Worm (Caenorhabditis elegans): ENCODE data around the gene Y57A10A.13.

Gene Y57A10A.13

DNA sequence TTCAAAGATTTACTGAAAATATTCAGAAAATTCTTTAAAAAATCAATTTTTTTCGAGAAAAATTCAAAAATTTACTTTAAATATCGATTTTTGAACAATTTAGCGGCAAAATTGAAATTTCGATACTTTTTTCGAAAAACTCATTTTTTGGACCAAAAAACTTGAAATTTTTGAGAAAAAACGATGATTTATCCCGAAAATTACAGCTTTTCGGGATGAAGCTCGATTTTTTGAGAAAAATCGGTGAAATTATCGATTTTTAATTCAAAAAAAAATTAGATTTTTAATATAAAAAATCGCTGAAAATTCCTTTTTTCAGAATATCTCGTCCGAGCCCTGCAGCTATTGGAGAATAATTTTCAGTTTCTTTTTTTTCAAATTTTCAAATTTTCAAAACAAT lies 24.0 kb upstream of the Y57A10A.13 start:
- TF ChIP-seq hmg-4 (GFP tag; optimal IDR thresholded peaks at IDR 0.05): no peak
- TF ChIP-seq tra-4 (tag; optimal IDR thresholded peaks at IDR 0.05): no peak
- no peak for TF ChIP-seq ceh-13 (GFP tag; optimal IDR thresholded peaks at IDR 0.05)
- TF ChIP-seq B0310.2 (tag; optimal IDR thresholded peaks at IDR 0.05): no peak
- TF ChIP-seq ceh-36 (tag; optimal IDR thresholded peaks at IDR 0.05): no peak
- no peak for TF ChIP-seq ama-1 (optimal IDR thresholded peaks at IDR 0.05)

- TF ChIP-seq tra-4 (tag; optimal IDR thresholded peaks at IDR 0.05): no peak
- no peak for TF ChIP-seq tbx-11 (GFP tag; IDR thresholded peaks at IDR 0.05)
- no peak for TF ChIP-seq B0310.2 (tag; optimal IDR thresholded peaks at IDR 0.05)
These were observed 19.9 kb upstream of the Y57A10A.13 start for ce11 chrII:12204617-12205016.

DNA sequence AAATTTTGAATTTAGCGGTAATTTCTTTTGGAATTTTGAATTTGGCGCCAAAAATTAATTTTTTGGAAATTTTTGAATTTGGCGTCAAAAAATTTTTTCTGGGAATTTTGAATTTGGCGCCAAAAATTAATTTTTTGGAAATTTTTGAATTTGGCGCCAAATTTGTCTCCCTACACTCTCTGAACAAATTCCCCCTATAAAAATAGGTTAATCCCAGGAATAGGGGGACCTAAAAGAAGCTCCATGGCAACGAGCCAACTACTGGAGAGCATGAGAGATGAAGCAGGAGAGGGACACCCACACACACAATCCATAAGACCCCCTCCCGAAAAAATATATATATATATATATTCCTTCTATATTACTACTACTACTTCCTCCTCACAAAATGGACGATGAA lies 18.2 kb upstream of the Y57A10A.13 start, which contains the start of gene aqp-12:
TSS of gene aqp-12 (plus strand) at position 301 of the 400 bp plus-strand sequence.
- TF ChIP-seq hnd-1 (tag; optimal IDR thresholded peaks at IDR 0.05): no peak
- TF ChIP-seq ceh-36 (tag; optimal IDR thresholded peaks at IDR 0.05): no peak
- TF ChIP-seq tra-4 (tag; optimal IDR thresholded peaks at IDR 0.05): no peak
- no peak for TF ChIP-seq flt-1 (GFP tag; IDR thresholded peaks at IDR 0.05)
- no peak for TF ChIP-seq ceh-13 (GFP tag; optimal IDR thresholded peaks at IDR 0.05)
- TF ChIP-seq hmg-4 (GFP tag; optimal IDR thresholded peaks at IDR 0.05): no peak
- no peak for TF ChIP-seq ama-1 (optimal IDR thresholded peaks at IDR 0.05)
- TF ChIP-seq sea-1 (GFP tag; conservative IDR thresholded peaks at IDR 0.05): no peak
- no peak for TF ChIP-seq pes-1 (GFP tag; IDR thresholded peaks at IDR 0.05)
- TF ChIP-seq scrt-1 (GFP tag; IDR thresholded peaks at IDR 0.05): no peak
- no peak for TF ChIP-seq B0310.2 (tag; optimal IDR thresholded peaks at IDR 0.05)
- no peak for TF ChIP-seq F13C5.2 (tag; optimal IDR thresholded peaks at IDR 0.05)

ce11 chrII:12202281-12202680 lies 17.6 kb upstream of the Y57A10A.13 start, which contains the start of gene trpp-5:
TSS of gene trpp-5 (minus strand) at chrII:12202381.
- TF ChIP-seq ceh-13 (GFP tag; optimal IDR thresholded peaks at IDR 0.05): no peak
- TF ChIP-seq tbx-37 (GFP tag; conservative IDR thresholded peaks at IDR 0.05): no peak
- no peak for TF ChIP-seq B0310.2 (tag; optimal IDR thresholded peaks at IDR 0.05)
- TF ChIP-seq ceh-36 (tag; optimal IDR thresholded peaks at IDR 0.05): no peak
- TF ChIP-seq hmg-4 (GFP tag; optimal IDR thresholded peaks at IDR 0.05): no peak
- TF ChIP-seq ama-1 (optimal IDR thresholded peaks at IDR 0.05): no peak
- TF ChIP-seq hnd-1 (tag; optimal IDR thresholded peaks at IDR 0.05): no peak
- TF ChIP-seq pes-1 (GFP tag; IDR thresholded peaks at IDR 0.05): no peak
- no peak for TF ChIP-seq flt-1 (GFP tag; IDR thresholded peaks at IDR 0.05)
- TF ChIP-seq F13C5.2 (tag; optimal IDR thresholded peaks at IDR 0.05): no peak
- TF ChIP-seq ets-7 (tag; optimal IDR thresholded peaks at IDR 0.05): no peak
- no peak for TF ChIP-seq scrt-1 (GFP tag; IDR thresholded peaks at IDR 0.05)

ce11 chrII:12199912-12200637 lies 15.4 kb upstream of the Y57A10A.13 start, which contains the start of gene polg-1:
TSS of gene polg-1 (minus strand) at chrII:12199962.
- TF ChIP-seq scrt-1 (GFP tag; IDR thresholded peaks at IDR 0.05): no peak
- TF ChIP-seq ama-1 (optimal IDR thresholded peaks at IDR 0.05): no peak
- no peak for TF ChIP-seq B0310.2 (tag; optimal IDR thresholded peaks at IDR 0.05)
- TF ChIP-seq aly-1 (tag; optimal IDR thresholded peaks at IDR 0.05): no peak
- no peak for TF ChIP-seq pes-1 (GFP tag; IDR thresholded peaks at IDR 0.05)
- TF ChIP-seq ets-7 (tag; optimal IDR thresholded peaks at IDR 0.05): no peak
- TF ChIP-seq flt-1 (GFP tag; IDR thresholded peaks at IDR 0.05): no peak
- TF ChIP-seq hnd-1 (tag; optimal IDR thresholded peaks at IDR 0.05): no peak
- TF ChIP-seq hmbx-1 (tag; optimal IDR thresholded peaks at IDR 0.05): no peak
- TF ChIP-seq tbx-11 (GFP tag; IDR thresholded peaks at IDR 0.05): no peak

DNA sequence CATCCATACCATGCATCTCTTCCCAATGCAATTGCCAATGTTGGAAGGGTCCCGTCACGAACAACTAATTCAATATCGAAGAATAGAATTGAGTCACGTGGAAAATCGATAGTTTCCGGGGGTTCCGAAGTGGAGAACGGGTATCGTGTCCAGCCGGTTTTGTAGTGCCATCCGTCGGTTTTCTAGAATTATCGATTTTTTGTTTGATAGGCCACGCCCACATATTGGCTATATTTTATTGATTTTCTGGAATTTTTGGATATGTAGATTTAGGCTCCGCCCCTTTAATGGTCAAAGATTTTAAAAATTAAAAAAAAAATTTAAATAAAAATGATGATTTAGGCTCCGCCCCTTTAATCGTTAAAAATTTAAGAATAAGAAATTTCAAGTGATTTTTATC lies 14.5 kb upstream of the Y57A10A.13 start:
- TF ChIP-seq B0310.2 (tag; optimal IDR thresholded peaks at IDR 0.05) (no peak), ceh-13 (GFP tag; optimal IDR thresholded peaks at IDR 0.05) (no peak), hmg-4 (GFP tag; optimal IDR thresholded peaks at IDR 0.05) (no peak), ets-7 (tag; optimal IDR thresholded peaks at IDR 0.05) (no peak), F13C5.2 (tag; optimal IDR thresholded peaks at IDR 0.05) (no peak), scrt-1 (GFP tag; IDR thresholded peaks at IDR 0.05) (no peak), tra-4 (tag; optimal IDR thresholded peaks at IDR 0.05) (no peak), flt-1 (GFP tag; IDR thresholded peaks at IDR 0.05) (no peak), tbx-11 (GFP tag; IDR thresholded peaks at IDR 0.05) (no peak), sea-1 (GFP tag; conservative IDR thresholded peaks at IDR 0.05) (no peak), aly-1 (tag; optimal IDR thresholded peaks at IDR 0.05) (no peak), ama-1 (optimal IDR thresholded peaks at IDR 0.05) (no peak), pes-1 (GFP tag; IDR thresholded peaks at IDR 0.05) (no peak), ceh-36 (tag; optimal IDR thresholded peaks at IDR 0.05) (no peak), hmbx-1 (tag; optimal IDR thresholded peaks at IDR 0.05) (no peak), tbx-37 (GFP tag; conservative IDR thresholded peaks at IDR 0.05) (no peak), hnd-1 (tag; optimal IDR thresholded peaks at IDR 0.05) (no peak)

- TF ChIP-seq aly-1 (tag; optimal IDR thresholded peaks at IDR 0.05): no peak
- TF ChIP-seq ets-7 (tag; optimal IDR thresholded peaks at IDR 0.05): no peak
- TF ChIP-seq ceh-13 (GFP tag; optimal IDR thresholded peaks at IDR 0.05): no peak
- no peak for TF ChIP-seq tbx-37 (GFP tag; conservative IDR thresholded peaks at IDR 0.05)
- no peak for TF ChIP-seq hmbx-1 (tag; optimal IDR thresholded peaks at IDR 0.05)
- TF ChIP-seq ceh-36 (tag; optimal IDR thresholded peaks at IDR 0.05): no peak
- no peak for TF ChIP-seq tra-4 (tag; optimal IDR thresholded peaks at IDR 0.05)
- no peak for TF ChIP-seq pes-1 (GFP tag; IDR thresholded peaks at IDR 0.05)
These were observed 4.5 kb upstream of the Y57A10A.13 start for ce11 chrII:12189193-12189592.

ce11 chrII:12186726-12187125 lies 2.0 kb upstream of the Y57A10A.13 start:
- TF ChIP-seq B0310.2 (tag; optimal IDR thresholded peaks at IDR 0.05): no peak
- TF ChIP-seq scrt-1 (GFP tag; IDR thresholded peaks at IDR 0.05): no peak
- TF ChIP-seq aly-1 (tag; optimal IDR thresholded peaks at IDR 0.05): no peak
- no peak for TF ChIP-seq ets-7 (tag; optimal IDR thresholded peaks at IDR 0.05)
- no peak for TF ChIP-seq hmg-4 (GFP tag; optimal IDR thresholded peaks at IDR 0.05)
- no peak for TF ChIP-seq ama-1 (optimal IDR thresholded peaks at IDR 0.05)
- TF ChIP-seq tbx-11 (GFP tag; IDR thresholded peaks at IDR 0.05): no peak
- TF ChIP-seq flt-1 (GFP tag; IDR thresholded peaks at IDR 0.05): no peak
- TF ChIP-seq hnd-1 (tag; optimal IDR thresholded peaks at IDR 0.05): no peak
- no peak for TF ChIP-seq pes-1 (GFP tag; IDR thresholded peaks at IDR 0.05)
- no peak for TF ChIP-seq hmbx-1 (tag; optimal IDR thresholded peaks at IDR 0.05)
- TF ChIP-seq sea-1 (GFP tag; conservative IDR thresholded peaks at IDR 0.05): no peak
- no peak for TF ChIP-seq ceh-36 (tag; optimal IDR thresholded peaks at IDR 0.05)
- no peak for TF ChIP-seq tbx-37 (GFP tag; conservative IDR thresholded peaks at IDR 0.05)
- no peak for TF ChIP-seq ceh-13 (GFP tag; optimal IDR thresholded peaks at IDR 0.05)
